Fruit fly (Drosophila melanogaster): ENCODE data around the gene tzn.

The tzn gene

DNA sequence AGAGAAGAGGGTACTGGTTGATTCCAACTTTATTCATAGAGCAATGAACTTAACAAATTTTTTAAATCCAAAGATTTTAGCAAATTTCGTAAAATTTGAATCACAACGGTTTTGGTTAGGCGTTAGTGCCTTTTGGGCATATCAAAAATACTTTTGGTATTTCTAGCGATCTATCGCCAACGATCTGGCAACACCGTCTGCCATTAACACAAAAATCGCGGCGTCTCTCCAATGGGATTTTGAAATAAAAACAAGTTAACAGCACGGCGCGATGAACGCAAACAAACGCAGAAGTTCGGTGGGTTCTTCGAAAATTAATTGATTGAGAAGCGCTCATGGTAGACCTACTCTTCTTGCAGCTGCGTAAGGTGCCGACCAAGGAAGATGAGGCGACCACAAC, 1.8 kb downstream of the tzn start, which contains the start of gene Spc105R (continued):
- TF ChIP-seq ara (GFP tag; IDR thresholded peaks at IDR 0.05) (no peak), Fer2 (tag; optimal IDR thresholded peaks at IDR 0.05) (no peak), p53 (GFP tag; optimal IDR thresholded peaks at IDR 0.05) (no peak), CG4282 (GFP tag; optimal IDR thresholded peaks at IDR 0.05) (no peak), Antp (GFP tag; optimal IDR thresholded peaks at IDR 0.05) (no peak), dan (GFP tag; IDR thresholded peaks at IDR 0.05) (no peak), CG17829 (tag; optimal IDR thresholded peaks at IDR 0.05) (peak; percentile 26), CG2116 (GFP tag; optimal IDR thresholded peaks at IDR 0.05) (peak; percentile 32), hbn (GFP tag; IDR thresholded peaks at IDR 0.05; ENCODE audit: partially characterized antibody) (no peak), MESR4 (GFP tag; optimal IDR thresholded peaks at IDR 0.05) (peak; percentile 41), NK7.1 (GFP tag; optimal IDR thresholded peaks at IDR 0.05) (no peak), NfI (GFP tag; optimal IDR thresholded peaks at IDR 0.05) (no peak), Stat92E (GFP tag; optimal IDR thresholded peaks at IDR 0.05) (peak in 1 of 3 experiments; percentile 9), Mrtf (GFP tag; IDR thresholded peaks at IDR 0.05) (no peak), lmd (GFP tag; IDR thresholded peaks at IDR 0.05) (no peak), CG17802 (tag; optimal IDR thresholded peaks at IDR 0.05) (no peak), CG6683 (GFP tag; optimal IDR thresholded peaks at IDR 0.05) (no peak), seq (GFP tag; IDR thresholded peaks at IDR 0.05) (no peak), CG11560 (tag; IDR thresholded peaks at IDR 0.05) (no peak), dimm (GFP tag; IDR thresholded peaks at IDR 0.05) (no peak), CG31388 (GFP tag; optimal IDR thresholded peaks at IDR 0.05) (no peak), CG32767 (GFP tag; IDR thresholded peaks at IDR 0.05) (no peak), gt (GFP tag; IDR thresholded peaks at IDR 0.05) (no peak), Hr3 (GFP tag; optimal IDR thresholded peaks at IDR 0.05) (no peak), sens (GFP tag) (no peak), Elba2 (GFP tag; optimal IDR thresholded peaks at IDR 0.05) (peak; percentile 65), gcm (GFP tag; optimal IDR thresholded peaks at IDR 0.05) (no peak), Atf3 (GFP tag; optimal IDR thresholded peaks at IDR 0.05) (no peak), tup (GFP tag; optimal IDR thresholded peaks at IDR 0.05) (no peak), Vsx1 (GFP tag; optimal IDR thresholded peaks at IDR 0.05) (no peak), Sox100B (GFP tag; optimal IDR thresholded peaks at IDR 0.05) (no peak), Bgb (GFP tag; IDR thresholded peaks at IDR 0.05; ENCODE audit: partially characterized antibody) (peak; percentile 23; the same call in 1 of the 2 replicates), CG11695 (GFP tag; IDR thresholded peaks at IDR 0.05) (no peak), CG14860 (GFP tag; IDR thresholded peaks at IDR 0.05; ENCODE audit: partially characterized antibody) (no peak), CG33213 (GFP tag; optimal IDR thresholded peaks at IDR 0.05) (peak; percentile 73), pzg (GFP tag; optimal IDR thresholded peaks at IDR 0.05) (peak; percentile 76), CG14014 (GFP tag; IDR thresholded peaks at IDR 0.05) (no peak), Myb (GFP tag; optimal IDR thresholded peaks at IDR 0.05) (peak; percentile 99), CG17568 (GFP tag; optimal IDR thresholded peaks at IDR 0.05) (no peak), CG8478 (optimal IDR thresholded peaks at IDR 0.05) (no peak), trem (tag; optimal IDR thresholded peaks at IDR 0.05) (peak; percentile 76), CG18599 (GFP tag; optimal IDR thresholded peaks at IDR 0.05) (no peak), ash1 (GFP tag; optimal IDR thresholded peaks at IDR 0.05) (no peak), C15 (GFP tag; IDR thresholded peaks at IDR 0.05) (no peak), tna (GFP tag; IDR thresholded peaks at IDR 0.05; ENCODE audit: partially characterized antibody) (no peak), Atf-2 (GFP tag; optimal IDR thresholded peaks at IDR 0.05) (no peak), CG10267 (tag; optimal IDR thresholded peaks at IDR 0.05) (peak; percentile 37), CG16779 (GFP tag; IDR thresholded peaks at IDR 0.05) (no peak), Dbx (GFP tag; IDR thresholded peaks at IDR 0.05) (no peak), ttk (GFP tag; IDR thresholded peaks at IDR 0.05) (no peak), CG1024 (GFP tag; IDR thresholded peaks at IDR 0.05) (no peak), shn (GFP tag; optimal IDR thresholded peaks at IDR 0.05) (no peak)
